Worm (Caenorhabditis elegans) whole organism, mixed stage, embryonic: Measurements from ENCODE around the gene fbxb-71.

Experiments used
- M03D4.4 ChIP-seq: sonication (generic microtip); optimal IDR thresholded peaks from 2 replicates; lab custom pipeline; 2017; ENCODE audit warnings: mild to moderate bottlenecking, missing genetic modification characterization, missing compliant biosample characterization
- bed-3 ChIP-seq: fragments of 200-800 bp; sonication (Bioruptor generic); optimal IDR thresholded peaks from 3 replicates; lab custom pipeline; 2018; ENCODE audit warnings: mild to moderate bottlenecking, missing genetic modification characterization, moderate library complexity, missing compliant biosample characterization
- blmp-1 ChIP-seq: fragments of 150-350 bp; optimal IDR thresholded peaks from 2 replicates; lab custom pipeline; 2014; ENCODE audit warnings: missing biosample characterization, missing genetic modification characterization
- ceh-39 ChIP-seq: fragments of 150-350 bp; optimal IDR thresholded peaks from 2 replicates; lab custom pipeline; 2014; ENCODE audit warnings: missing biosample characterization, missing genetic modification characterization
- ceh-43 ChIP-seq: fragments of 200-800 bp; sonication (Bioruptor generic); optimal IDR thresholded peaks from 2 replicates; lab custom pipeline; 2018; ENCODE audit warnings: mild to moderate bottlenecking, missing genetic modification characterization, moderate library complexity, missing compliant biosample characterization
- ces-1 ChIP-seq: fragments of 150-350 bp; optimal IDR thresholded peaks from 2 replicates; lab custom pipeline; 2014; ENCODE audit warnings: missing biosample characterization, missing genetic modification reagents, missing genetic modification characterization
- drap-1 ChIP-seq: fragments of 200-800 bp; sonication (Bioruptor generic); optimal IDR thresholded peaks from 3 replicates; lab custom pipeline; 2018; ENCODE audit warnings: mild to moderate bottlenecking, missing genetic modification characterization, missing compliant biosample characterization
- elt-1 ChIP-seq: sonication (generic microtip); optimal IDR thresholded peaks from 2 replicates; lab custom pipeline; 2017; ENCODE audit warnings: missing genetic modification characterization, mild to moderate bottlenecking, missing compliant biosample characterization, antibody characterized with exemption, moderate library complexity, borderline replicate concordance; ENCODE audit not compliant: insufficient read depth
- flh-1 ChIP-seq: fragments of 200-800 bp; sonication (Bioruptor generic); optimal IDR thresholded peaks from 2 replicates; lab custom pipeline; 2018; ENCODE audit warnings: mild to moderate bottlenecking, missing genetic modification characterization, moderate library complexity, missing compliant biosample characterization
- ham-2 ChIP-seq: fragments of 200-800 bp; sonication (Bioruptor generic); optimal IDR thresholded peaks from 2 replicates; lab custom pipeline; 2018; ENCODE audit warnings: mild to moderate bottlenecking, missing genetic modification characterization, missing compliant biosample characterization
- hlh-1 ChIP-seq: fragments of 150-350 bp; optimal IDR thresholded peaks from 2 replicates; lab custom pipeline; 2014; ENCODE audit warnings: missing biosample characterization, missing genetic modification reagents, missing genetic modification characterization
- lin-13 ChIP-seq: fragments of 150-350 bp; optimal IDR thresholded peaks from 2 replicates; lab custom pipeline; 2014; ENCODE audit warnings: missing biosample characterization, missing genetic modification characterization
- lin-32 ChIP-seq: fragments of 200-800 bp; sonication (Bioruptor generic); optimal IDR thresholded peaks from 2 replicates; lab custom pipeline; 2018; ENCODE audit warnings: mild to moderate bottlenecking, missing genetic modification characterization, missing compliant biosample characterization
- lsy-2 ChIP-seq: fragments of 150-350 bp; optimal IDR thresholded peaks from 2 replicates; lab custom pipeline; 2014; ENCODE audit warnings: missing biosample characterization, missing genetic modification characterization
- mab-5 ChIP-seq: fragments of 150-350 bp; optimal IDR thresholded peaks from 2 replicates; lab custom pipeline; 2014; ENCODE audit warnings: missing biosample characterization, missing genetic modification characterization
- mep-1 ChIP-seq: fragments of 150-350 bp; optimal IDR thresholded peaks from 2 replicates; lab custom pipeline; 2017; ENCODE audit warnings: missing biosample characterization, missing genetic modification reagents, missing genetic modification characterization, inconsistent platforms
- nhr-12 ChIP-seq: fragments of 150-350 bp; optimal IDR thresholded peaks from 2 replicates; lab custom pipeline; 2014; ENCODE audit warnings: missing biosample characterization, missing genetic modification characterization
- nhr-2 ChIP-seq: fragments of 150-350 bp; optimal IDR thresholded peaks from 2 replicates; lab custom pipeline; 2014; ENCODE audit warnings: missing biosample characterization, missing genetic modification characterization
- nhr-237 ChIP-seq: fragments of 150-350 bp; optimal IDR thresholded peaks from 2 replicates; lab custom pipeline; 2014; ENCODE audit warnings: missing biosample characterization, missing genetic modification characterization
- nhr-28 ChIP-seq: fragments of 150-350 bp; optimal IDR thresholded peaks from 2 replicates; lab custom pipeline; 2014; ENCODE audit warnings: missing biosample characterization, missing genetic modification characterization
- nhr-76 ChIP-seq: sonication (generic microtip); optimal IDR thresholded peaks from 2 replicates; lab custom pipeline; 2017; ENCODE audit warnings: missing biosample characterization, missing genetic modification characterization
- pha-4 ChIP-seq: fragments of 150-350 bp; optimal IDR thresholded peaks from 2 replicates; lab custom pipeline; 2018; ENCODE audit warnings: missing biosample characterization, missing genetic modification reagents, missing genetic modification characterization
- snpc-4 ChIP-seq: fragments of 150-350 bp; optimal IDR thresholded peaks from 2 replicates; lab custom pipeline; 2014; ENCODE audit warnings: missing biosample characterization, missing genetic modification characterization
- sptf-1 ChIP-seq: sonication (generic microtip); optimal IDR thresholded peaks from 2 replicates; lab custom pipeline; 2017; ENCODE audit warnings: mild to moderate bottlenecking, missing genetic modification characterization, moderate library complexity, missing compliant biosample characterization
- tbx-8 ChIP-seq: fragments of 200-800 bp; sonication (Bioruptor generic); optimal IDR thresholded peaks from 2 replicates; lab custom pipeline; 2018; ENCODE audit warnings: mild to moderate bottlenecking, missing genetic modification characterization, moderate library complexity, missing compliant biosample characterization
- unc-120 ChIP-seq: sonication (generic microtip); optimal IDR thresholded peaks from 2 replicates; lab custom pipeline; 2017; ENCODE audit warnings: missing genetic modification characterization, missing compliant biosample characterization; ENCODE audit not compliant: poor library complexity, severe bottlenecking
- unc-39 ChIP-seq: fragments of 150-350 bp; optimal IDR thresholded peaks from 2 replicates; lab custom pipeline; 2014; ENCODE audit warnings: missing biosample characterization, missing genetic modification characterization
- zip-8 ChIP-seq: fragments of 150-350 bp; optimal IDR thresholded peaks from 2 replicates; lab custom pipeline; 2014; ENCODE audit warnings: missing biosample characterization, missing genetic modification characterization
- ztf-11 ChIP-seq: fragments of 150-350 bp; optimal IDR thresholded peaks from 2 replicates; lab custom pipeline; 2014; ENCODE audit warnings: missing biosample characterization, missing genetic modification characterization

The fbxb-71 gene

DNA sequence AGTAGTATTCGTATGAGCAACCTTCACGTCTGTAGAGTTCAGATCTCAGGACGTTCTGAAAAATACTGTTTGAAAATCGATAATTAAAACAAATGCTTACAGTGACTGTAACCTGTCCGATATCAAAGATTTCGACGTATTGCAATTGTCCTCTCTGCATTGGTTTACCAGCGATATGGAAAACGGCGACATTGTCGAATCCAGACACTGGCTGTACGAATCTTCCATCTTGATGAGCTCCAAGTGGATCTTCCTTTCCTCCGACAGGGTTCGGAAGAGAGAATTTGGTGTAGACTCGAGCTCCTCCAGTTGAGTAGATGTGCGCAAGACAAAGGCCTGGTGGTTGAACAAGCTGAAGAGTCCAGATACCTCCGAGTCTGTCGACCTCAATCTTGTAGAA is 34.0 kb upstream of the fbxb-71 start:
- TF ChIP-seq snpc-4 (tag; lab: Kevin White, UChicago) = no peak
- no peak for TF ChIP-seq ceh-39
- TF ChIP-seq ham-2 = no peak
- no peak for TF ChIP-seq ceh-43
- TF ChIP-seq nhr-28 (tag; lab: Kevin White, UChicago) = no peak
- no peak for TF ChIP-seq lin-32 (GFP tag; lab: Kevin White, UChicago)

- no peak for TF ChIP-seq flh-1 (GFP tag; lab: Kevin White, UChicago)
- TF ChIP-seq nhr-237 = no peak
- no peak for TF ChIP-seq nhr-12 (tag; lab: Kevin White, UChicago)
- TF ChIP-seq nhr-76 (tag; lab: Kevin White, UChicago) = no peak
- TF ChIP-seq lsy-2 (tag; lab: Kevin White, UChicago) = no peak
- TF ChIP-seq elt-1 = no peak
- no peak for TF ChIP-seq mab-5
- no peak for TF ChIP-seq ces-1 (GFP tag; lab: Kevin White, UChicago)
- TF ChIP-seq unc-39 (tag; lab: Kevin White, UChicago) = no peak
- TF ChIP-seq ztf-11 (tag; lab: Kevin White, UChicago) = no peak
Measured at ce11 chrX:3230575-3230974, 32.1 kb upstream of the fbxb-71 start.

ce11 chrX:3235358-3235816 is 27.3 kb upstream of the fbxb-71 start, which contains the start of gene F28B4.3:
Gene F28B4.3, minus strand, starts transcription at chrX:3235408.
- TF ChIP-seq lin-32 (GFP tag; lab: Kevin White, UChicago) (no peak), ztf-11 (tag; lab: Kevin White, UChicago) (no peak), flh-1 (GFP tag; lab: Kevin White, UChicago) (no peak), zip-8 (tag; lab: Kevin White, UChicago) (no peak), elt-1 (no peak), unc-120 (no peak), nhr-2 (tag; lab: Kevin White, UChicago) (no peak), lin-13 (tag; lab: Kevin White, UChicago) (no peak), blmp-1 (tag; lab: Kevin White, UChicago) (no peak), hlh-1 (tag; lab: Kevin White, UChicago) (no peak), sptf-1 (tag; lab: Kevin White, UChicago) (no peak), bed-3 (GFP tag; lab: Kevin White, UChicago) (no peak), snpc-4 (tag; lab: Kevin White, UChicago) (no peak), drap-1 (no peak), nhr-76 (tag; lab: Kevin White, UChicago) (no peak), tbx-8 (GFP tag; lab: Kevin White, UChicago) (no peak), pha-4 (tag; lab: Kevin White, UChicago) (no peak), lsy-2 (tag; lab: Kevin White, UChicago) (no peak), mep-1 (tag; lab: Kevin White, UChicago) (no peak), unc-39 (tag; lab: Kevin White, UChicago) (no peak)

DNA sequence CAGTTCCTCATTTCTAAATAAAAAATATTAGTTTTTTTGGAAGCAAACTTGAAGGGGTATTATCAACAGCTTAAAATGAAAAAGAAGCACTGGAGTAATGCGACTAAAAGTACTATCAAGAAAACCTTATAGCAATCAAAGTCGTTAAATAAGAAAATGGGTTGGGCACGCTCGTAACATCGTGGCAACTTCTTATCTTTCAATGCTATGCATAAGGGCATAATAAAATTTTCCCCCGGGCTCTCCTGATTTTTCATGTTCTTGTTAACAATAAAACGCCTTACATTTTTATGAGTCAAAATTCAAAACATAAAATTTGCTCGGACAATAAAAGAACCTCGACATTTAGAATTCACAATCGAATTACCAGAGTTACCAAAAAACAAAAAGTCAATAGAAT is 19.1 kb upstream of the fbxb-71 start, which contains the start of gene irg-7:
TSS of gene irg-7 (minus strand) at position 23 of the 400 bp plus-strand sequence.
- TF ChIP-seq ceh-39 (no peak), ceh-43 (no peak), ham-2 (no peak), M03D4.4 (tag; lab: Kevin White, UChicago) (no peak), lin-13 (tag; lab: Kevin White, UChicago) (no peak), lsy-2 (tag; lab: Kevin White, UChicago) (no peak), flh-1 (GFP tag; lab: Kevin White, UChicago) (no peak), nhr-2 (tag; lab: Kevin White, UChicago) (no peak), ztf-11 (tag; lab: Kevin White, UChicago) (no peak), sptf-1 (tag; lab: Kevin White, UChicago) (no peak), nhr-237 (no peak), nhr-28 (tag; lab: Kevin White, UChicago) (no peak)

DNA sequence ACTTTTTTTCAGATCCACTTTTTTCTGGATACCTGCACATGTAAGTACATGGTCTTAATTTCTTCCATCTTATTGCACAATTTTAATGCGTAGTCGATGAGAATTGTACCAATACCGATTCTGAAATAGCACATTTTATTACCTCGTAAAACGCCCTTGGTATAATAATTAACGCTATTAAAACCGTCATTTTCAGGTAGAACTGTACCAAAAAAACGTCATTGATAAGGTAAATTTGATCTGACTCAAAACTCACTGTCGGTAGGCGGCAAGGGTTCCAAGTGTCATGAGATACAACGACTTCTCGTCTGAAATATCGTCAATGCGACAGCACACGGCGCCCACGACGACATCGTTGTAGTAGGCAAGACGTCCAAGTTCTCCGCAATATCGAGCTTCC is 18.3 kb upstream of the fbxb-71 start:
- no peak for TF ChIP-seq ces-1 (GFP tag; lab: Kevin White, UChicago)
- no peak for TF ChIP-seq unc-120
- no peak for TF ChIP-seq nhr-12 (tag; lab: Kevin White, UChicago)
- no peak for TF ChIP-seq lin-32 (GFP tag; lab: Kevin White, UChicago)
- TF ChIP-seq ceh-39 = no peak
- TF ChIP-seq unc-39 (tag; lab: Kevin White, UChicago) = no peak
- no peak for TF ChIP-seq drap-1
- no peak for TF ChIP-seq ztf-11 (tag; lab: Kevin White, UChicago)
- no peak for TF ChIP-seq nhr-2 (tag; lab: Kevin White, UChicago)
- no peak for TF ChIP-seq mab-5
- TF ChIP-seq nhr-76 (tag; lab: Kevin White, UChicago) = no peak
- TF ChIP-seq blmp-1 (tag; lab: Kevin White, UChicago) = no peak
- TF ChIP-seq hlh-1 (tag; lab: Kevin White, UChicago) = no peak
- TF ChIP-seq, all 35 proteins: peak for 0
